Worm (Caenorhabditis elegans): ENCODE measurements around the gene Y50D4B.2.

DNA sequence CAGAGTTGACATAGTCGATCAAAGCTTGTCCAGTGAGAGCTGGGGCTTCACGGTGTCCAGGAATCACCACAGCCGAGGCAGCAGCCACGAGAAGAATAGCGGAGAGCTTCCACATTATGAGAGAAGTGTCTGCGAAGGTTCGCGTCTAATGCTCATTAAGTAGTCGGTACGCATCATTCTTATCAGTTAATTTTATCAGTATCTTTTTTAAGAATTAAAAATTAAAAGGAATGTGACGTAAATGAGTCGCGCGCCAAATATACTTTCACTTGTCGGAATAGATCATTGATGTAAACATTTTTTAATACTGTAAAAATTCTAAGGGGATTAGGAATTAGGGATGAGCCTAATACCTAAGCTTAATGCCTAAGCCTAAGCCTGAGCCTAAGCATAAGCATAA, 33.5 kb downstream of the Y50D4B.2 start, which contains the start of gene cpr-5:
- no peak for TF ChIP-seq him-1 (tag; optimal IDR thresholded peaks at IDR 0.05)
- no peak for TF ChIP-seq dao-5 (tag; optimal IDR thresholded peaks at IDR 0.05)

All from whole organism, L4/young adult.